Worm (Caenorhabditis elegans): ENCODE results near the gene T14B4.9.

Gene T14B4.9

ce11 chrII:6776418-6777034 lies 42.9 kb upstream of the T14B4.9 start, which contains the start of gene ssup-72:
TSS of gene ssup-72 (plus strand) at chrII:6776598.
- TF ChIP-seq mbf-1 (tag; optimal IDR thresholded peaks at IDR 0.05) (no peak), ztf-4 (tag; optimal IDR thresholded peaks at IDR 0.05) (peak; percentile 7), ztf-11 (tag; optimal IDR thresholded peaks at IDR 0.05) (no peak), ceh-82 (tag; optimal IDR thresholded peaks at IDR 0.05) (no peak), nhr-237 (tag; optimal IDR thresholded peaks at IDR 0.05) (no peak), F13H6.1 (tag; optimal IDR thresholded peaks at IDR 0.05) (peak; percentile 73), nhr-11 (tag; optimal IDR thresholded peaks at IDR 0.05) (no peak), nhr-6 (tag; optimal IDR thresholded peaks at IDR 0.05) (peak; percentile 17), ceh-16 (tag; optimal IDR thresholded peaks at IDR 0.05) (no peak), nhr-10 (tag; optimal IDR thresholded peaks at IDR 0.05) (no peak), lin-11 (tag; optimal IDR thresholded peaks at IDR 0.05) (no peak), nhr-12 (tag; optimal IDR thresholded peaks at IDR 0.05) (no peak), gmeb-1 (tag; optimal IDR thresholded peaks at IDR 0.05) (peak; percentile 84), skn-1 (tag; optimal IDR thresholded peaks at IDR 0.05) (no peak), ztf-1 (GFP tag; conservative IDR thresholded peaks at IDR 0.05) (no peak), mab-5 (tag; optimal IDR thresholded peaks at IDR 0.05) (no peak), snpc-4 (tag; optimal IDR thresholded peaks at IDR 0.05) (no peak), C34F6.9 (tag; optimal IDR thresholded peaks at IDR 0.05) (peak; percentile 75), nhr-25 (tag; optimal IDR thresholded peaks at IDR 0.05) (no peak), unc-55 (GFP tag; optimal IDR thresholded peaks at IDR 0.05) (peak; percentile 73), unc-39 (tag; optimal IDR thresholded peaks at IDR 0.05) (no peak), R02D3.7 (tag; optimal IDR thresholded peaks at IDR 0.05) (no peak), dmd-4 (tag; optimal IDR thresholded peaks at IDR 0.05) (no peak), ZK546.5 (tag; optimal IDR thresholded peaks at IDR 0.05) (no peak), zag-1 (tag; optimal IDR thresholded peaks at IDR 0.05) (no peak), aly-2 (tag; optimal IDR thresholded peaks at IDR 0.05) (no peak), lin-13 (GFP tag; optimal IDR thresholded peaks at IDR 0.05) (peak; percentile 57), blmp-1 (tag; optimal IDR thresholded peaks at IDR 0.05; ENCODE audit: insufficient read depth) (no peak), sma-3 (GFP tag; optimal IDR thresholded peaks at IDR 0.05) (peak; percentile 77), sma-9 (GFP tag; optimal IDR thresholded peaks at IDR 0.05) (peak; percentile 75), sma-9 (tag; optimal IDR thresholded peaks at IDR 0.05) (no peak), elt-1 (tag; optimal IDR thresholded peaks at IDR 0.05) (no peak), nhr-129 (tag; optimal IDR thresholded peaks at IDR 0.05) (peak; percentile 37), elt-3 (tag; optimal IDR thresholded peaks at IDR 0.05) (no peak), alr-1 (tag; optimal IDR thresholded peaks at IDR 0.05) (no peak), lin-39 (tag; optimal IDR thresholded peaks at IDR 0.05) (no peak), crh-2 (tag; optimal IDR thresholded peaks at IDR 0.05) (peak; percentile 58), nhr-21 (tag; optimal IDR thresholded peaks at IDR 0.05) (peak; percentile 56), unc-62 (GFP tag; optimal IDR thresholded peaks at IDR 0.05) (no peak), mdl-1 (tag; optimal IDR thresholded peaks at IDR 0.05) (no peak), peb-1 (tag; optimal IDR thresholded peaks at IDR 0.05) (no peak), Y55F3AM.14 (GFP tag; optimal IDR thresholded peaks at IDR 0.05) (no peak), nhr-77 (tag; optimal IDR thresholded peaks at IDR 0.05) (no peak), egl-27 (tag; optimal IDR thresholded peaks at IDR 0.05) (no peak), nhr-23 (tag; optimal IDR thresholded peaks at IDR 0.05) (no peak), sem-4 (tag; optimal IDR thresholded peaks at IDR 0.05) (no peak), fos-1 (tag; optimal IDR thresholded peaks at IDR 0.05) (peak; percentile 26), ama-1 (optimal IDR thresholded peaks at IDR 0.05) (no peak), lsy-2 (tag; optimal IDR thresholded peaks at IDR 0.05) (peak in 1 of 2 experiments; percentile 85)

Data from whole organism, L2 larva.